Worm (Caenorhabditis elegans) whole organism, dauer: ENCODE results near the gene K05F6.14.

Experiments
- unc-62 ChIP-seq: sonication (generic microtip); optimal IDR thresholded peaks from 2 replicates; lab custom pipeline; 2017; ENCODE audit warnings: missing biosample characterization, missing genetic modification reagents, missing genetic modification characterization

The K05F6.14 gene

DNA sequence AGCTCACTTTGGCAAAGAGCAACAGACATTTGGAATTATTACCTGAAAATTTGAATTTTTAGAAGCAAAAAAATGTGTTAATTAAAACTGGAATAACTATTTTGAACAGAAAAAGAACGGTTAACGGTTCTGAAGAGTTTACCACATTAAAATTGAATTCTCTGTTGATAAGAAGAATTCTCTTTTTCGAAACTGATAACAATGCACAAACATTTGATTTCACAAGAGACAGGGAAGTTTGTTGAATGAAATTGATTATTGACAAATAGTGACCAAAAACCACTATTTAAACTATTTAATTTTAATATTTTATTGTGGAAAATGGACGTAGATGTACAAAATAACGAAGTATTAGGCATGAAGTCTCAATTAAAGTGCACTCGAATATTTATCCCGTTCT is 45.6 kb downstream of the K05F6.14 start:
- TF ChIP-seq unc-62 = no peak

DNA sequence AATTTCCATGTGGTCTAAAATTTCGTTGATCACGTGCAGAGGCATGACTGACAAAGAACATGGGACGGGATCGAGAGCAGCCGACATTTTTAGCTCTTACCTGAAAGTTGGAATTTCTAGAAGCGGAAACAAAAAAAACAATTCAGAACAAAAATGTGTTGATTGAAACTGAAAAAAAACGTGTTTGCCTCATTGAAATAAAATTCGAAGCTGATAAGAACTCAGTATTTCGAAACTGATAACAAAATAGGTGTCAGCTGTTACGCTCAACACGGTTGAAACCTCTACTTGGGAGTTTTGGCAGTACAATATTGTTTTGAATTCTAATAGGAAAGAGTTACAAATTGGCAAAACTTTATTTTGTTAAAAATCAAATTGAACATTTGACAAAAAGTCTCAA is 47.0 kb downstream of the K05F6.14 start:
- no peak for TF ChIP-seq unc-62

DNA sequence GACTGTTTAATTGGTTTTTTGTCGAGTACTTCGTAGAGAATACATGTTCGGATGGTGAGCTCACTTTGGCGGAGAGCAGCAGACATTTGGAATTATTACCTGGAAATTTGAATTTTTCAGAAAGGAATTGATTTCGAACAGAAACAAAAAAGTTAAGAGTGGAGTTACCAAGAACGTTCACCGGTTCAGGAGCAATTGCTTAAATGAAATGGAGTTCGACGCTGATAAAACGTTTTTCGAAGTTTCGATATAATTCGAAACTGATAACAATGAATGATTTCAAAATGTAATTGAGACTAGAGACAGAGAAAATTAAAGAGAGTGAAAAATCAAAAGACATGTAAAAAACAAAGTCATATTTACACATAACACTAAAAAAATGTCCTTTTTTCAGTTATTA is 48.7 kb downstream of the K05F6.14 start, which contains the start of gene fbxa-163:
fbxa-163 (minus strand) TSS at position 101 of the 400 bp plus-strand sequence.
- no peak for TF ChIP-seq unc-62
